Worm (Caenorhabditis elegans) whole organism, L4 larva: Measurements from ENCODE around the gene T09A5.5.

Experiments
- dve-1 ChIP-seq: sonication (generic microtip); optimal IDR thresholded peaks from 2 replicates; lab custom pipeline; 2017; ENCODE audit warnings: antibody characterized with exemption, mild to moderate bottlenecking, missing genetic modification characterization, missing compliant biosample characterization; ENCODE audit not compliant: insufficient read depth
- skn-1 ChIP-seq: fragments of 150-350 bp; optimal IDR thresholded peaks from 2 replicates; lab custom pipeline; 2014; ENCODE audit warnings: missing biosample characterization, missing genetic modification characterization
- snpc-4 ChIP-seq: fragments of 150-350 bp; optimal IDR thresholded peaks from 2 replicates; lab custom pipeline; 2014; ENCODE audit warnings: missing biosample characterization, missing genetic modification characterization
- unc-130 ChIP-seq: sonication (generic microtip); optimal IDR thresholded peaks from 2 replicates; lab custom pipeline; 2016; ENCODE audit warnings: missing genetic modification reagents, missing genetic modification characterization, missing compliant biosample characterization
- zag-1 ChIP-seq: fragments of 150-350 bp; optimal IDR thresholded peaks from 2 replicates; lab custom pipeline; 2014; ENCODE audit warnings: missing biosample characterization, missing genetic modification characterization
- zfp-3 ChIP-seq: fragments of 200-800 bp; sonication (Bioruptor generic); conservative IDR thresholded peaks from 2 replicates; pipeline ENCODE4 v1.3.6; 2022; ENCODE audit warnings: missing genetic modification reagents, missing genetic modification characterization, missing compliant biosample characterization

DNA sequence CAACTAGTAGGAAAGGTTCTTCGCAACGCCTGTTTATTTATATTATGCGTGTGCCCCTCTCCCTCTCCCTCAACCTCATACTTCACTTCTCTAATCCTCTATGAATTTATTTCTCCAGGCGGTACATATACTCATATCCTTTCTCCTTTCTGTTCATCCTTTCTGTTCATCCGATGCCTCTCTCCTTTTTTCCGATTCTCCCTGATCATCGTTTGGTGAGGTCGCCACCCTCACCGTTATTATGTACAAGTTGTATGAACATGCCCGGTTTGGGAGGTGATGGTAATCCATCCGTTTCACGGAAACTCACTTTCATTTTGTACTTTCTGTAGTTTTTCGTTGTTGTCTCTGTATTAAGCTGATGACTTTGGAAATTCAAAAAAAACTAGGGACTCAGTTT, 13.9 kb downstream of the T09A5.5 start:
- TF ChIP-seq skn-1 (tag; lab: Kevin White, UChicago) (no peak), zfp-3 (GFP tag; lab: Robert Waterston, UW) (no peak), snpc-4 (tag; lab: Kevin White, UChicago) (no peak), dve-1 (tag; lab: Kevin White, UChicago) (no peak), unc-130 (GFP tag; lab: Kevin White, UChicago) (no peak), zag-1 (tag; lab: Kevin White, UChicago) (no peak)
